Fruit fly (Drosophila melanogaster) Kc167 (cell line): Measurements from ENCODE around the gene Gga.

Source experiments
- Myc ChIP-seq: fragments of >200 bp; optimal IDR thresholded peaks from 2 replicates; lab custom pipeline; 2017; ENCODE audit warnings: missing external identifiers
- Sin3A ChIP-seq: fragments of >200 bp; optimal IDR thresholded peaks from 2 replicates; lab custom pipeline; 2018; ENCODE audit warnings: missing external identifiers
- h ChIP-seq: fragments of >200 bp; optimal IDR thresholded peaks from 3 replicates; lab custom pipeline; 2018; ENCODE audit warnings: missing external identifiers
- insv ChIP-seq: fragments of >200 bp; optimal IDR thresholded peaks from 3 replicates; lab custom pipeline; 2018; ENCODE audit warnings: missing external identifiers
- psq ChIP-seq: fragments of >200 bp; optimal IDR thresholded peaks from 2 replicates; lab custom pipeline; 2017; ENCODE audit warnings: missing external identifiers
- ttk ChIP-seq: sonication (Bioruptor generic); optimal IDR thresholded peaks from 2 replicates; lab custom pipeline; 2017; ENCODE audit warnings: missing external identifiers

DNA sequence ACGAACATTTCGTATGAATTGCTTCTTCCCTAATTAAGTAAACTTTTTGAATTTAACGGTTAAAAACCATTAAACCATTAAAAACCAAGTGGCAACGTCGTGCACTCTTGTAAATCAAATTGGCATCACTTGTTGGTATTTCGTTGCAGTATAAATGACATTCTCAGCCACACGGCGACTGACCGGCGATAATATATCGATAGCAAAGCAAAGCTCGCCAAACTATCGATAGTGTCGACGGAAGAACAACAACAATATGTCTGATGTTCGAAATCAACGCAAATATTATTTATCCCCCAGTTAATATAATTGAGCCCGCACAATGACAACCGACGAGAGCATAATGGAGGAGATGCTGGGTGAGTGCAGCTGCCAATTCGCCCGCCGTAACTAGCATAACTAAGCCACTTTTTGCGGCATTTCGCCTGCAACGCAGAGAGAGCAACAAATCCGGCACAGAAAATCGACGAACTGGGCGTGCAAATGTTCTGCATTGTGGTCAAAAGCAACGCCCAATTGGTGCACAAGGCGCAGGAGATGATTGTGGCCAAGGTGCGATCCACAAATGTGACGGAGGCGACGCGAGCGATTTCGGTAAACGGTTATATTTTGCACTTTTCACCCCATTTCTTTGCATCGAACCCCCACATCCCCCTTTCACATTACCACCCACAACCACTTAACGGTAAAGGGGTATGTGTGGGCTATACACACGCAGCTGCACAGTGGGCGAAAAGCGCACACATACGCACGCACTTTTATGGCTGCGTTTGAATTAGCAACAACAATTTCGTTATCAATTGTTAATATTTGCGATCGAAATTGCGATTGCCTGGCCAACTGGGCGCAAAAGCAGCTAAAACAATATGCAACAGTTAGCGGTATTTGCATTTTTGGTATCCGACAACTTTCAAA is at the start of gene Gga:
- TF ChIP-seq h (no peak), ttk (lab: Kevin White, UChicago) (no peak), psq (lab: Kevin White, UChicago) (no peak), Sin3A (lab: Kevin White, UChicago) (no peak), Myc (no peak), insv (lab: Kevin White, UChicago) (no peak)
